Fruit fly (Drosophila melanogaster): ENCODE measurements around the gene CG2694.

The CG2694 gene

DNA sequence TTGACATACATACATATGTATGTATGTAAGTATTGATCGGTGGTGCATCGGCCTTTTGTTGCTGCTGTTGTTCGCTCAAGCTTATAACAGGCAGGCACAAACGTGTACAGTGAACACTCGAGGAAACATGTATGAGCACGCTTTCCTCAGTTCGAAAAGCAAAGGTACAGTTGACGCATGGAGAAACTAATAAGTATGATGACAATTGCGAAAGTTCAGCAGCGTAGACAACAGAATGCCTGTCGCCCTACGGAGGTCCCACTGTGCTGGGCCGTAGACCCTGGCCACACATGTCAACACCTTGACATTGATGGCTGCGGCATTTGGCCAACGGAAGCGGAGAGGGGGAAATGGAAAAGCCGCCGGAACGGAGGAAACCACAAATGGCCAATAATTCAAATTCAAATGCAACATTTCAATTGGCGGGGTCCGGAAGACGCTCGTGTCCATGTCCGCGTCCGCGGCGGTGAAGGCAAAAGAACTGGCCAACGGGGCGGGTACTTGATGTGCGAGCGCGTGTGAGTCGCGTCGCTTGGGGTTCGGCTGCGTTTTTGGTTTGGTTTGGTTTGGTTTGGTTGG lies 5.6 kb upstream of the CG2694 start, which contains the start of gene CG2681 (continued):
- TF ChIP-seq CG12769 (tag; optimal IDR thresholded peaks at IDR 0.05), result no peak
- TF ChIP-seq Ravus (GFP tag; IDR thresholded peaks at IDR 0.05), result no peak
- no peak for TF ChIP-seq knrl (GFP tag; IDR thresholded peaks at IDR 0.05; ENCODE audit: partially characterized antibody)
- no peak for TF ChIP-seq sima (GFP tag; optimal IDR thresholded peaks at IDR 0.05)
- TF ChIP-seq ssp (GFP tag; IDR thresholded peaks at IDR 0.05), result 0 out of 2 replicates have a peak, but pooled peaks have one; percentile 15
- TF ChIP-seq nau (GFP tag; optimal IDR thresholded peaks at IDR 0.05), result no peak
- TF ChIP-seq CG14860 (GFP tag; IDR thresholded peaks at IDR 0.05; ENCODE audit: partially characterized antibody), result no peak
- TF ChIP-seq gsb (GFP tag; IDR thresholded peaks at IDR 0.05), result no peak
- no peak for TF ChIP-seq pan (optimal IDR thresholded peaks at IDR 0.05)
- peak in 1 of 2 experiments; percentile 67 for TF ChIP-seq pan (GFP tag; optimal IDR thresholded peaks at IDR 0.05 in 1 of 2, IDR thresholded peaks at IDR 0.05 in 1 of 2)
- no peak for TF ChIP-seq CG6854 (GFP tag; optimal IDR thresholded peaks at IDR 0.05)
- no peak for TF ChIP-seq hth (optimal IDR thresholded peaks at IDR 0.05)
- peak; percentile 56 for TF ChIP-seq CG6689 (GFP tag; IDR thresholded peaks at IDR 0.05)
- no peak for TF ChIP-seq insv (GFP tag; optimal IDR thresholded peaks at IDR 0.05)
- no peak for TF ChIP-seq Nf-YB (GFP tag; optimal IDR thresholded peaks at IDR 0.05)
- TF ChIP-seq ind (GFP tag; optimal IDR thresholded peaks at IDR 0.05), result peak; percentile 45
- peak; percentile 56 for TF ChIP-seq HLH3B (GFP tag; IDR thresholded peaks at IDR 0.05)
- TF ChIP-seq wor (GFP tag; IDR thresholded peaks at IDR 0.05), result peak; percentile 24; the same call in 1 of the 2 replicates
- peak; percentile 38; the same call in 1 of the 2 replicates for TF ChIP-seq CG17328 (GFP tag; IDR thresholded peaks at IDR 0.05)
- TF ChIP-seq dmrt11E (tag; optimal IDR thresholded peaks at IDR 0.05), result no peak
- TF ChIP-seq CG11560 (tag; IDR thresholded peaks at IDR 0.05), result 0 out of 3 replicates have a peak, but pooled peaks have one; percentile 37
- TF ChIP-seq CG3065 (GFP tag; optimal IDR thresholded peaks at IDR 0.05), result no peak
- TF ChIP-seq Ssrp (tag; optimal IDR thresholded peaks at IDR 0.05), result no peak
- TF ChIP-seq CG6765 (GFP tag; optimal IDR thresholded peaks at IDR 0.05), result no peak
- 0 out of 3 replicates have a peak, but pooled peaks have one; percentile 26 for TF ChIP-seq sr (GFP tag; IDR thresholded peaks at IDR 0.05)
- TF ChIP-seq Usf (GFP tag; optimal IDR thresholded peaks at IDR 0.05), result no peak
- no peak for TF ChIP-seq Atf-2 (GFP tag; optimal IDR thresholded peaks at IDR 0.05)
- TF ChIP-seq fd3F (GFP tag; optimal IDR thresholded peaks at IDR 0.05), result no peak
- no peak for TF ChIP-seq Fer2 (tag; optimal IDR thresholded peaks at IDR 0.05)
- 0 out of 2 replicates have a peak, but pooled peaks have one; percentile 40 for TF ChIP-seq seq (GFP tag; IDR thresholded peaks at IDR 0.05)
- peak; percentile 0 for TF ChIP-seq CG12155 (GFP tag; optimal IDR thresholded peaks at IDR 0.05)
- no peak for TF ChIP-seq CG8359 (GFP tag; optimal IDR thresholded peaks at IDR 0.05; ENCODE audit: borderline replicate concordance)
- TF ChIP-seq fd64A (GFP tag; optimal IDR thresholded peaks at IDR 0.05), result no peak
- TF ChIP-seq CG10431 (GFP tag; optimal IDR thresholded peaks at IDR 0.05), result no peak
- TF ChIP-seq GATAe (GFP tag; conservative IDR thresholded peaks at IDR 0.05), result no peak
- no peak for TF ChIP-seq exex (tag; optimal IDR thresholded peaks at IDR 0.05)
- TF ChIP-seq Xrp1 (GFP tag; IDR thresholded peaks at IDR 0.05), result peak; percentile 43; the same call in 1 of the 2 replicates
- TF ChIP-seq CHES-1-like (GFP tag; optimal IDR thresholded peaks at IDR 0.05), result no peak
- no peak for TF ChIP-seq Bteb2 (GFP tag; optimal IDR thresholded peaks at IDR 0.05)
- no peak for TF ChIP-seq Dip2 (GFP tag; IDR thresholded peaks at IDR 0.05)
- TF ChIP-seq Kr (GFP tag; optimal IDR thresholded peaks at IDR 0.05), result no peak
- TF ChIP-seq pnt (GFP tag; optimal IDR thresholded peaks at IDR 0.05), result no peak
- TF ChIP-seq pita (GFP tag; optimal IDR thresholded peaks at IDR 0.05), result no peak
- TF ChIP-seq Lpt (GFP tag; optimal IDR thresholded peaks at IDR 0.05), result no peak
- TF ChIP-seq Max (GFP tag; optimal IDR thresholded peaks at IDR 0.05), result no peak
- no peak for TF ChIP-seq unc-4 (GFP tag; IDR thresholded peaks at IDR 0.05; ENCODE audit: partially characterized antibody)
- TF ChIP-seq onecut (GFP tag; IDR thresholded peaks at IDR 0.05), result no peak
- TF ChIP-seq cg (GFP tag; optimal IDR thresholded peaks at IDR 0.05), result no peak
- no peak for TF ChIP-seq Dref (GFP tag; IDR thresholded peaks at IDR 0.05)
- TF ChIP-seq CG13775 (GFP tag; optimal IDR thresholded peaks at IDR 0.05), result no peak
- peak; percentile 28 for TF ChIP-seq CG9437 (GFP tag; optimal IDR thresholded peaks at IDR 0.05)
